Fruit fly (Drosophila melanogaster): ENCODE measurements around the gene CG1288.

DNA sequence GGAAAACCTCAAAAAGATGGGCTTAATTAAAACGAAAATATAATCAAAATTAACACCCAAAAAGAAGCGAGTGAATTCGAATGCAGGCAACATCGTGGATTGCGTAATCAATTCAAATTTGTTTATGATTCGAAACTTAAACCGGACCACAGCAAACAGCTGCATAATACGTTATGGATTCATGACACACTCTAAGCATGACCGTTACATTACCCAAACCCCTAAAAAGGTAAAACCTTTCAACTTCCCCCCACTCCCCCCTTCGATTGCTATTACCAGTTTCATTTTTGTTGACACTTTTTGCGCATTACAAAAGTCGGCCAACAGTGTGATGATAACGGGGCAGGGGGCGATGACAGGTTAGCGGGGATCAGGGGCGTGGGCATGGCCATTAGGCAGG lies 38.3 kb downstream of the CG1288 start:
- no peak for TF ChIP-seq fru (optimal IDR thresholded peaks at IDR 0.05)
- no peak for TF ChIP-seq kay (GFP tag; optimal IDR thresholded peaks at IDR 0.05)
- TF ChIP-seq Hey (tag; optimal IDR thresholded peaks at IDR 0.05), result no peak
- peak in 1 of 2 experiments; percentile 79 for TF ChIP-seq Eip74EF (GFP tag; optimal IDR thresholded peaks at IDR 0.05)
- no peak for TF ChIP-seq ems (GFP tag; optimal IDR thresholded peaks at IDR 0.05)
- no peak for TF ChIP-seq Sox102F (GFP tag; optimal IDR thresholded peaks at IDR 0.05)
- no peak for TF ChIP-seq CG11456 (GFP tag; IDR thresholded peaks at IDR 0.05)
- no peak for TF ChIP-seq pros (GFP tag; optimal IDR thresholded peaks at IDR 0.05)
- no peak for TF ChIP-seq CoRest (tag; optimal IDR thresholded peaks at IDR 0.05)
- TF ChIP-seq kni (GFP tag; optimal IDR thresholded peaks at IDR 0.05), result peak; percentile 84
- peak in 1 of 2 experiments; percentile 87 for TF ChIP-seq Pdp1 (GFP tag; optimal IDR thresholded peaks at IDR 0.05)
- no peak for TF ChIP-seq Xbp1 (GFP tag; optimal IDR thresholded peaks at IDR 0.05)

Data from whole organism, embryonic.